Worm (Caenorhabditis elegans) whole organism, L1 larva: ENCODE results near the gene Y60A9A.1.

ENCODE experiments used
- C34B4.2 ChIP-seq: sonication (generic microtip); optimal IDR thresholded peaks from 2 replicates; lab custom pipeline; 2017; ENCODE audit warnings: mild to moderate bottlenecking, missing genetic modification characterization, missing compliant biosample characterization
- ama-1 ChIP-seq: fragments of 150-350 bp; optimal IDR thresholded peaks from 2 replicates; lab custom pipeline; 2014
- ceh-63 ChIP-seq: fragments of 200-800 bp; sonication (Bioruptor generic); optimal IDR thresholded peaks from 2 replicates; lab custom pipeline; 2018; ENCODE audit warnings: mild to moderate bottlenecking, missing genetic modification characterization, missing compliant biosample characterization
- fos-1 ChIP-seq: fragments of 150-350 bp; optimal IDR thresholded peaks from 2 replicates; lab custom pipeline; 2014; ENCODE audit warnings: missing biosample characterization, missing genetic modification characterization
- lin-35 ChIP-seq, 2 experiments: fragments of 150-350 bp; optimal IDR thresholded peaks; 2 replicates each; lab custom pipeline; 2014; ENCODE audit warnings: missing biosample characterization in 2 of 2, missing genetic modification characterization in 2 of 2, missing genetic modification reagents in 2 of 2
- lin-39 ChIP-seq: fragments of 150-350 bp; optimal IDR thresholded peaks from 2 replicates; lab custom pipeline; 2014; ENCODE audit warnings: missing biosample characterization, missing genetic modification reagents, missing genetic modification characterization
- lsy-2 ChIP-seq, 2 experiments: fragments of 150-350 bp; optimal IDR thresholded peaks; 2 replicates each; lab custom pipeline; 2014; ENCODE audit warnings: missing biosample characterization in 2 of 2, missing genetic modification characterization in 2 of 2
- mdl-1 ChIP-seq, 2 experiments: fragments of 150-350 bp; optimal IDR thresholded peaks; 2 replicates each; lab custom pipeline; 2014 to 2017; ENCODE audit warnings: missing biosample characterization in 2 of 2, missing genetic modification characterization in 2 of 2, inconsistent platforms in 1 of 2
- mef-2 ChIP-seq: fragments of 150-350 bp; optimal IDR thresholded peaks from 2 replicates; lab custom pipeline; 2014; ENCODE audit warnings: missing biosample characterization, missing genetic modification characterization
- mep-1 ChIP-seq: fragments of 150-350 bp; optimal IDR thresholded peaks from 2 replicates; lab custom pipeline; 2014; ENCODE audit warnings: missing biosample characterization, missing genetic modification characterization
- skn-1 ChIP-seq: fragments of 150-350 bp; optimal IDR thresholded peaks from 2 replicates; lab custom pipeline; 2014; ENCODE audit warnings: missing biosample characterization, missing genetic modification characterization
- sox-4 ChIP-seq: sonication (generic microtip); optimal IDR thresholded peaks from 2 replicates; lab custom pipeline; 2016; ENCODE audit warnings: missing genetic modification characterization, missing compliant biosample characterization
- unc-62 ChIP-seq: fragments of 150-350 bp; optimal IDR thresholded peaks from 2 replicates; lab custom pipeline; 2014; ENCODE audit warnings: missing biosample characterization, missing genetic modification reagents, missing genetic modification characterization

DNA sequence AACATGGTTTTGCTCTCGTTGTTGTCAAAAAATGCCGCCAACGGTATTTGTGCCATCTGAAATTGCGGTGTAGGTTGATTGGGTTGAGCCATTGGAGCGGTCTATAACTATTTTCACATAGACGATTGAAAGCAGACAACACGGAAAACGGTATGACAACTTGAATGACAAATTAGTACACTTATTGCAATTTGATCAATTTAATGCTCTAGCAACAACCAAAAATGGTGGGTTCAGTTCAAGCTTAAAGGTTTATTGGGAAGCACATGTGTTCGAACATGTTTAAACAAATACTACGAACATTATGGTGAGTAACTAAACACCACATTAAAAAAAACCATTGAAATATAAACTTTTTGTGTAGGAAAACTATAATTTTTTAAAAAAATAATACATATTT is 36.7 kb downstream of the Y60A9A.1 start, which contains the start of gene sel-7:
- TF ChIP-seq lin-39 (tag; lab: Kevin White, UChicago), result no peak
- no peak for TF ChIP-seq lin-35 (GFP tag; optimal IDR thresholded peaks at IDR 0.05; lab: Kevin White, UChicago)
- no peak for TF ChIP-seq mdl-1 (tag; optimal IDR thresholded peaks at IDR 0.05; lab: Kevin White, UChicago)
- no peak for TF ChIP-seq fos-1 (tag; lab: Kevin White, UChicago)
- TF ChIP-seq mef-2 (tag; lab: Kevin White, UChicago), result no peak
- TF ChIP-seq ama-1 (lab: Kevin White, UChicago), result no peak
- TF ChIP-seq unc-62, result no peak
- TF ChIP-seq lsy-2 (tag; optimal IDR thresholded peaks at IDR 0.05; lab: Kevin White, UChicago), result no peak
- TF ChIP-seq ceh-63 (GFP tag; lab: Kevin White, UChicago), result no peak
- no peak for TF ChIP-seq mep-1 (tag; lab: Kevin White, UChicago)
- no peak for TF ChIP-seq sox-4
- TF ChIP-seq skn-1, result no peak
- TF ChIP-seq C34B4.2 (tag; lab: Kevin White, UChicago), result no peak
